Fruit fly (Drosophila melanogaster) whole organism, embryonic: Measurements from ENCODE around the gene CG42854.

Source experiments
- Antp ChIP-seq: fragments of 200-800 bp; sonication (Bioruptor generic); optimal IDR thresholded peaks from 3 replicates; lab custom pipeline; 2016; ENCODE audit warnings: missing biosample characterization, missing genetic modification characterization
- CG12071 ChIP-seq: fragments of 200-800 bp; sonication (Bioruptor generic); optimal IDR thresholded peaks from 3 replicates; lab custom pipeline; 2018; ENCODE audit warnings: missing biosample characterization, mild to moderate bottlenecking, missing genetic modification characterization
- CG12104 ChIP-seq: fragments of 200-800 bp; sonication (Bioruptor generic); optimal IDR thresholded peaks from 3 replicates; lab custom pipeline; 2016; ENCODE audit warnings: missing biosample characterization, missing genetic modification characterization
- CG12219 ChIP-seq: fragments of 200-800 bp; sonication (Bioruptor generic); optimal IDR thresholded peaks from 3 replicates; lab custom pipeline; 2018; ENCODE audit warnings: missing biosample characterization, mild to moderate bottlenecking, missing genetic modification characterization
- CG12744 ChIP-seq: fragments of 200-800 bp; sonication (Bioruptor generic); optimal IDR thresholded peaks from 2 replicates; lab custom pipeline; 2016; ENCODE audit warnings: missing biosample characterization, missing genetic modification characterization
- CG13296 ChIP-seq: fragments of 200-800 bp; sonication (Bioruptor generic); optimal IDR thresholded peaks from 3 replicates; lab custom pipeline; 2018; ENCODE audit warnings: missing biosample characterization, mild to moderate bottlenecking, missing genetic modification characterization
- CG14050 ChIP-seq: fragments of 200-800 bp; sonication (Bioruptor generic); IDR thresholded peaks from 3 replicates; pipeline ENCODE4 v1.3.6; 2022; ENCODE audit warnings: missing biosample characterization, missing genetic modification characterization
- CG15514 ChIP-seq: fragments of 200-800 bp; sonication (Bioruptor generic); optimal IDR thresholded peaks from 3 replicates; lab custom pipeline; 2017; ENCODE audit warnings: missing biosample characterization, missing genetic modification characterization, mild to moderate bottlenecking, moderate library complexity, missing genetic modification reagents
- CG1603 ChIP-seq: fragments of 200-800 bp; sonication (Bioruptor generic); optimal IDR thresholded peaks from 2 replicates; lab custom pipeline; 2019; ENCODE audit warnings: missing biosample characterization, mild to moderate bottlenecking, missing genetic modification characterization, moderate library complexity
- CG17912 ChIP-seq: fragments of 200-800 bp; sonication (Bioruptor generic); optimal IDR thresholded peaks from 2 replicates; lab custom pipeline; 2018; ENCODE audit warnings: missing biosample characterization, mild to moderate bottlenecking, missing genetic modification characterization
- CG1792 ChIP-seq: fragments of 200-800 bp; sonication (Bioruptor generic); optimal IDR thresholded peaks from 2 replicates; lab custom pipeline; 2016; ENCODE audit warnings: missing biosample characterization, missing genetic modification characterization
- CG18011 ChIP-seq: fragments of 200-800 bp; sonication (Bioruptor generic); optimal IDR thresholded peaks from 2 replicates; lab custom pipeline; 2017; ENCODE audit warnings: missing biosample characterization, missing genetic modification characterization, mild to moderate bottlenecking, moderate library complexity, missing genotype
- CG2116 ChIP-seq: fragments of 200-800 bp; sonication (Bioruptor generic); optimal IDR thresholded peaks from 3 replicates; lab custom pipeline; 2018; ENCODE audit warnings: missing biosample characterization, mild to moderate bottlenecking, missing genetic modification characterization
- CG2120 ChIP-seq: fragments of 200-800 bp; sonication (Bioruptor generic); optimal IDR thresholded peaks from 3 replicates; lab custom pipeline; 2016; ENCODE audit warnings: missing biosample characterization, missing genetic modification characterization
- CG2875 ChIP-seq: fragments of 200-800 bp; sonication (Bioruptor generic); optimal IDR thresholded peaks from 2 replicates; lab custom pipeline; 2017; ENCODE audit warnings: missing biosample characterization, mild to moderate bottlenecking, missing genetic modification characterization, missing genetic modification reagents
- CG34422 ChIP-seq: fragments of 200-800 bp; sonication (Bioruptor generic); IDR thresholded peaks from 3 replicates; pipeline ENCODE4 v1.3.6; 2022; ENCODE audit warnings: missing biosample characterization, missing genetic modification characterization
- CG42726 ChIP-seq: fragments of 200-800 bp; sonication (Bioruptor generic); IDR thresholded peaks from 2 replicates; pipeline ENCODE4 v1.3.6; 2022; ENCODE audit warnings: missing biosample characterization, missing genetic modification characterization; ENCODE audit not compliant: partially characterized antibody
- CG4282 ChIP-seq: fragments of 200-800 bp; sonication (Bioruptor generic); optimal IDR thresholded peaks from 2 replicates; lab custom pipeline; 2016; ENCODE audit warnings: missing biosample characterization, missing genetic modification characterization
- CG4404 ChIP-seq: fragments of 200-800 bp; sonication (Bioruptor generic); IDR thresholded peaks from 2 replicates; pipeline ENCODE4 v1.3.6; 2022; ENCODE audit warnings: missing biosample characterization, missing genetic modification characterization
- CG5180 ChIP-seq: fragments of 200-800 bp; sonication (Bioruptor generic); optimal IDR thresholded peaks from 3 replicates; lab custom pipeline; 2017; ENCODE audit warnings: missing biosample characterization, missing genetic modification characterization, mild to moderate bottlenecking, moderate library complexity, missing genetic modification reagents
- CG6654 ChIP-seq: fragments of 200-800 bp; sonication (Bioruptor generic); optimal IDR thresholded peaks from 2 replicates; lab custom pipeline; 2017; ENCODE audit warnings: missing biosample characterization, mild to moderate bottlenecking, missing genetic modification characterization
- CG7839 ChIP-seq: fragments of 200-800 bp; sonication (Bioruptor generic); optimal IDR thresholded peaks from 3 replicates; lab custom pipeline; 2018; ENCODE audit warnings: missing biosample characterization, mild to moderate bottlenecking, missing genetic modification characterization, moderate library complexity
- CoRest ChIP-seq: fragments of 200-800 bp; sonication (Bioruptor generic); optimal IDR thresholded peaks from 3 replicates; lab custom pipeline; 2018; ENCODE audit warnings: missing biosample characterization, mild to moderate bottlenecking, missing genetic modification characterization, moderate library complexity
- Dip3 ChIP-seq: fragments of 200-800 bp; sonication (Bioruptor generic); optimal IDR thresholded peaks from 3 replicates; lab custom pipeline; 2016; ENCODE audit warnings: missing biosample characterization, missing genetic modification characterization
- H2.0 ChIP-seq: fragments of 200-800 bp; sonication (Bioruptor generic); IDR thresholded peaks from 2 replicates; pipeline ENCODE4 v1.3.6; 2022; ENCODE audit warnings: missing biosample characterization, missing genetic modification characterization
- HLH3B ChIP-seq: fragments of 200-800 bp; sonication (Bioruptor generic); IDR thresholded peaks from 2 replicates; pipeline ENCODE4 v1.3.6; 2022; ENCODE audit warnings: missing biosample characterization, missing genetic modification characterization
- HLHmδ ChIP-seq: fragments of 200-800 bp; sonication (Bioruptor generic); optimal IDR thresholded peaks from 2 replicates; lab custom pipeline; 2018; ENCODE audit warnings: missing biosample characterization, mild to moderate bottlenecking, missing genetic modification characterization, moderate library complexity
- Hr39 ChIP-seq: fragments of >200 bp; optimal IDR thresholded peaks from 2 replicates; lab custom pipeline; 2017
- MBD-R2 ChIP-seq: fragments of 200-800 bp; sonication (Bioruptor generic); IDR thresholded peaks from 2 replicates; pipeline ENCODE4 v1.3.6; 2022; ENCODE audit warnings: missing biosample characterization, missing genetic modification characterization
- Med ChIP-seq: fragments of 200-800 bp; sonication (Bioruptor generic); peaks from one replicate; lab custom pipeline; 2016; ENCODE audit warnings: missing biosample characterization, missing genetic modification characterization, mild to moderate bottlenecking, inconsistent platforms, moderate library complexity
- Scr ChIP-seq: fragments of 200-800 bp; sonication (Bioruptor generic); IDR thresholded peaks from 2 replicates; pipeline ENCODE4 v1.3.6; 2022; ENCODE audit warnings: missing biosample characterization, missing genetic modification characterization; ENCODE audit not compliant: partially characterized antibody
- Sox102F ChIP-seq: fragments of 200-800 bp; sonication (Bioruptor generic); optimal IDR thresholded peaks from 2 replicates; lab custom pipeline; 2018; ENCODE audit warnings: missing biosample characterization, mild to moderate bottlenecking, missing genetic modification characterization, moderate library complexity
- Trl ChIP-seq, 3 experiments: fragments of >200 bp in 2 of 3; fragments of 200-800 bp in 1 of 3; sonication (Bioruptor generic) in 1 of 3; optimal IDR thresholded peaks; 2 replicates in 1 of 3; 3 replicates in 2 of 3; lab custom pipeline; 2016 to 2017; ENCODE audit warnings: missing biosample characterization in 1 of 3, missing genetic modification characterization in 1 of 3
- btn ChIP-seq: fragments of 200-800 bp; sonication (Bioruptor generic); optimal IDR thresholded peaks from 2 replicates; lab custom pipeline; 2016; ENCODE audit warnings: missing biosample characterization, missing genetic modification characterization
- caup ChIP-seq: fragments of 200-800 bp; sonication (Bioruptor generic); optimal IDR thresholded peaks from 3 replicates; lab custom pipeline; 2017; ENCODE audit warnings: missing biosample characterization, mild to moderate bottlenecking, missing genetic modification characterization, moderate library complexity; ENCODE audit not compliant: severe bottlenecking
- cwo ChIP-seq: fragments of 200-800 bp; sonication (Bioruptor generic); optimal IDR thresholded peaks from 3 replicates; lab custom pipeline; 2017; ENCODE audit warnings: missing biosample characterization, missing genetic modification characterization, mild to moderate bottlenecking, moderate library complexity, missing genetic modification reagents
- dmrt11E ChIP-seq: fragments of 200-800 bp; sonication (Bioruptor generic); optimal IDR thresholded peaks from 3 replicates; lab custom pipeline; 2018; ENCODE audit warnings: missing biosample characterization, mild to moderate bottlenecking, missing genetic modification characterization, moderate library complexity
- exex ChIP-seq: fragments of 200-800 bp; sonication (Bioruptor generic); optimal IDR thresholded peaks from 4 replicates; lab custom pipeline; 2018; ENCODE audit warnings: missing biosample characterization, mild to moderate bottlenecking, missing genetic modification characterization, moderate library complexity
- fu2 ChIP-seq: fragments of 200-800 bp; sonication (Bioruptor generic); optimal IDR thresholded peaks from 2 replicates; lab custom pipeline; 2016; ENCODE audit warnings: missing biosample characterization, missing genetic modification characterization
- gt ChIP-seq: fragments of 200-800 bp; sonication (Bioruptor generic); IDR thresholded peaks from 2 replicates; pipeline ENCODE4 v1.3.6; 2022; ENCODE audit warnings: missing biosample characterization, missing genetic modification characterization
- ham ChIP-seq: fragments of 200-800 bp; sonication (Bioruptor generic); IDR thresholded peaks from 2 replicates; pipeline ENCODE4 v1.3.6; 2022; ENCODE audit warnings: missing biosample characterization, missing genetic modification characterization
- insv ChIP-seq, 2 experiments: fragments of 200-800 bp; sonication (Bioruptor generic); optimal IDR thresholded peaks; 3 replicates each; lab custom pipeline; 2016 to 2018; ENCODE audit warnings: missing biosample characterization in 2 of 2, missing genetic modification characterization in 2 of 2
- jigr1 ChIP-seq: fragments of 200-800 bp; sonication (Bioruptor generic); IDR thresholded peaks from 3 replicates; pipeline ENCODE4 v1.3.6; 2022; ENCODE audit warnings: missing biosample characterization, missing genetic modification characterization
- kah ChIP-seq: fragments of 200-800 bp; sonication (Bioruptor generic); optimal IDR thresholded peaks from 2 replicates; lab custom pipeline; 2018; ENCODE audit warnings: missing biosample characterization, mild to moderate bottlenecking, missing genetic modification characterization
- pfk ChIP-seq: fragments of 200-800 bp; sonication (Bioruptor generic); optimal IDR thresholded peaks from 2 replicates; lab custom pipeline; 2018; ENCODE audit warnings: missing biosample characterization, mild to moderate bottlenecking, missing genetic modification characterization, moderate library complexity
- pnt ChIP-seq: fragments of 200-800 bp; sonication (Bioruptor generic); optimal IDR thresholded peaks from 3 replicates; lab custom pipeline; 2016; ENCODE audit warnings: missing biosample characterization, missing genetic modification characterization
- shn ChIP-seq: fragments of 200-800 bp; sonication (Bioruptor generic); optimal IDR thresholded peaks from 3 replicates; lab custom pipeline; 2016; ENCODE audit warnings: missing biosample characterization, missing genetic modification characterization
- sima ChIP-seq: fragments of 200-800 bp; sonication (Bioruptor generic); optimal IDR thresholded peaks from 2 replicates; lab custom pipeline; 2016; ENCODE audit warnings: missing biosample characterization, missing genetic modification characterization
- sna ChIP-seq: fragments of 200-800 bp; sonication (Bioruptor generic); IDR thresholded peaks from 2 replicates; pipeline ENCODE4 v1.3.6; 2022; ENCODE audit warnings: missing biosample characterization, missing genetic modification characterization; ENCODE audit not compliant: partially characterized antibody
- tna ChIP-seq: fragments of 200-800 bp; sonication (Bioruptor generic); IDR thresholded peaks from 2 replicates; pipeline ENCODE4 v1.3.6; 2022; ENCODE audit warnings: missing biosample characterization, missing genetic modification characterization; ENCODE audit not compliant: partially characterized antibody
- tup ChIP-seq: fragments of 200-800 bp; sonication (Bioruptor generic); optimal IDR thresholded peaks from 2 replicates; lab custom pipeline; 2016; ENCODE audit warnings: missing biosample characterization, mild to moderate bottlenecking, missing genetic modification characterization, moderate library complexity

Gene CG42854

dm6 chrX:17244854-17245253, 2.0 kb downstream of the CG42854 start, which contains the start of gene CG8915 (continued):
- TF ChIP-seq caup (no peak), CG12744 (no peak), CG12071 (GFP tag; lab: Kevin White, UChicago) (no peak), CG15514 (GFP tag; lab: Kevin White, UChicago) (peak; percentile 24), ham (GFP tag; lab: Robert Waterston, UW) (no peak), CG34422 (GFP tag; lab: Robert Waterston, UW) (no peak), Scr (GFP tag; lab: Robert Waterston, UW) (peak; percentile 49), CG7839 (tag; lab: Kevin White, UChicago) (peak; percentile 18), gt (no peak), CG1603 (peak; percentile 25), CG42726 (GFP tag; lab: Robert Waterston, UW) (no peak), H2.0 (GFP tag; lab: Robert Waterston, UW) (no peak), kah (GFP tag; lab: Kevin White, UChicago) (no peak), HLH3B (GFP tag; lab: Robert Waterston, UW) (no peak), dmrt11E (tag; lab: Kevin White, UChicago) (no peak), HLHmδ (GFP tag; lab: Kevin White, UChicago) (no peak), CG2120 (peak; percentile 24), CG2875 (GFP tag; lab: Kevin White, UChicago) (no peak), Hr39 (lab: Kevin White, UChicago) (no peak), CG18011 (GFP tag; lab: Kevin White, UChicago) (no peak), jigr1 (GFP tag; lab: Robert Waterston, UW) (no peak), tup (GFP tag; lab: Kevin White, UChicago) (no peak), CoRest (tag; lab: Kevin White, UChicago) (peak; percentile 21), CG12104 (GFP tag; lab: Kevin White, UChicago) (no peak), sima (GFP tag; lab: Kevin White, UChicago) (no peak), insv (GFP tag; optimal IDR thresholded peaks at IDR 0.05; lab: Kevin White, UChicago) (no peak), pnt (GFP tag; lab: Kevin White, UChicago) (no peak), btn (GFP tag; lab: Kevin White, UChicago) (no peak), shn (no peak), CG12219 (GFP tag; lab: Kevin White, UChicago) (no peak), fu2 (GFP tag; lab: Kevin White, UChicago) (no peak), CG14050 (no peak), Dip3 (no peak), pfk (no peak), CG4282 (no peak), sna (GFP tag; lab: Robert Waterston, UW) (peak; percentile 68), cwo (no peak), CG13296 (GFP tag; lab: Kevin White, UChicago) (no peak), tna (GFP tag; lab: Robert Waterston, UW) (peak; percentile 54), Antp (GFP tag; lab: Kevin White, UChicago) (no peak), CG2116 (GFP tag; lab: Kevin White, UChicago) (peak; percentile 58), CG4404 (GFP tag; lab: Robert Waterston, UW) (no peak), CG6654 (GFP tag; lab: Kevin White, UChicago) (no peak), CG5180 (GFP tag; lab: Kevin White, UChicago) (no peak), Sox102F (GFP tag; lab: Kevin White, UChicago) (no peak), CG1792 (no peak), Med (GFP tag; lab: Kevin White, UChicago) (peak; percentile 67), CG17912 (GFP tag; lab: Kevin White, UChicago) (no peak), MBD-R2 (peak; percentile 69), Trl (optimal IDR thresholded peaks at IDR 0.05; lab: Kevin White, UChicago) (no peak), Trl (GFP tag; optimal IDR thresholded peaks at IDR 0.05; lab: Kevin White, UChicago) (no peak), exex (tag; lab: Kevin White, UChicago) (no peak)
